Fruit fly (Drosophila melanogaster): ENCODE data around the gene Ptpa.

Gene Ptpa

DNA sequence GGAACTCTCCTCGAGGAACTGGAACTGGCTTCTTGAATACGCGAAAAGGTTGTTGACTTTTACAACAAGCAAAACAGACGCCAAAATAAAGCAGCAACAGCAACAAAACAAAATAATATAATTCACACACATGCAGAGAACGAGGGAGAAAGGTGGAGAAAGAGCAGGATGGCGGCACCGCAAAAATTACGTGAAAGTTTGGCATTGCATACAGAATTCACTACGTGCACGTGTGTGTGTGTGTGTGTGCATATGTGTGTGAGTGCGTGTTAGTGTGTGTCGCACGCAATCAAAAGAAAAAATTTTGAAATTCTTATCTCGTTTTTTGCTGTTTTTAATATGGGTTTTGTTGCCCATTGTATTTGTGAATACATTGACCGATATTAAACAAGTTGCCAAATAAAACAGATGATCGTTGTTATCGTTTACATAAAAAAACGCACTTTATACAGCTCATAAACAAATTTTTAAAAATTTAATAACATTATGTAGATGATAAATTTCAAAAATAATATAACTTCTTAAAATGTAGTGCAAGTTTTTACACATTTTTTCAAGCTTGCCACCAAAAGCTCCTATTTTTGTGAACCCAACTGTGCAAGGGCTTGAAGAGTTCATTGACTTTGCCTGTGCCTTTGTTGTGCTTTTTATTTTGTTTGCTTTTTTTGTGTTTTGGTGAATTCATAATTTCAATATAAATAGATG is 35.4 kb upstream of the Ptpa start (continued):
- peak; percentile 53 for TF ChIP-seq CG11504 (tag; optimal IDR thresholded peaks at IDR 0.05)
- peak; percentile 25 for TF ChIP-seq CG17359 (tag; optimal IDR thresholded peaks at IDR 0.05)
- TF ChIP-seq CG18262 (tag; optimal IDR thresholded peaks at IDR 0.05), result peak; percentile 36
- no peak for TF ChIP-seq rib (GFP tag; IDR thresholded peaks at IDR 0.05)
- TF ChIP-seq Ravus (GFP tag; IDR thresholded peaks at IDR 0.05), result no peak
- no peak for TF ChIP-seq Fer1 (GFP tag; optimal IDR thresholded peaks at IDR 0.05)
- no peak for TF ChIP-seq Aef1 (GFP tag; IDR thresholded peaks at IDR 0.05)
- peak; percentile 12 for TF ChIP-seq CG9437 (GFP tag; optimal IDR thresholded peaks at IDR 0.05)
- no peak for TF ChIP-seq tup (GFP tag; optimal IDR thresholded peaks at IDR 0.05)
- no peak for TF ChIP-seq Atf-2 (GFP tag; optimal IDR thresholded peaks at IDR 0.05)
- no peak for TF ChIP-seq ara (GFP tag; IDR thresholded peaks at IDR 0.05)
- TF ChIP-seq CG4820 (GFP tag; optimal IDR thresholded peaks at IDR 0.05), result no peak
- TF ChIP-seq run (tag; optimal IDR thresholded peaks at IDR 0.05), result no peak
- TF ChIP-seq CG7745 (tag; optimal IDR thresholded peaks at IDR 0.05), result no peak
- peak; percentile 13 for TF ChIP-seq ATbp (GFP tag; optimal IDR thresholded peaks at IDR 0.05)
- peak; percentile 2 for TF ChIP-seq Sox100B (GFP tag; optimal IDR thresholded peaks at IDR 0.05)
- TF ChIP-seq CG11085 (GFP tag; IDR thresholded peaks at IDR 0.05), result no peak
- peak; percentile 34 for TF ChIP-seq CG12391 (tag; optimal IDR thresholded peaks at IDR 0.05)
- no peak for TF ChIP-seq sima (GFP tag; optimal IDR thresholded peaks at IDR 0.05)
- TF ChIP-seq CG15696 (tag; optimal IDR thresholded peaks at IDR 0.05), result no peak
- TF ChIP-seq nmo (GFP tag; optimal IDR thresholded peaks at IDR 0.05), result peak; percentile 6
- TF ChIP-seq H2.0 (GFP tag; IDR thresholded peaks at IDR 0.05), result no peak
- no peak for TF ChIP-seq CG12155 (GFP tag; optimal IDR thresholded peaks at IDR 0.05)
- no peak for TF ChIP-seq dmrt11E (tag; optimal IDR thresholded peaks at IDR 0.05)
- TF ChIP-seq CG18619 (GFP tag; optimal IDR thresholded peaks at IDR 0.05), result no peak
- peak; percentile 59 for TF ChIP-seq CG11696 (GFP tag; IDR thresholded peaks at IDR 0.05)
- peak; percentile 41 for TF ChIP-seq CG2678 (tag; optimal IDR thresholded peaks at IDR 0.05)
- TF ChIP-seq Mes4 (GFP tag; optimal IDR thresholded peaks at IDR 0.05), result no peak
- TF ChIP-seq trem (tag; optimal IDR thresholded peaks at IDR 0.05), result no peak
- peak in 1 of 2 experiments; percentile 29 for TF ChIP-seq dpn (GFP tag; optimal IDR thresholded peaks at IDR 0.05)
- TF ChIP-seq pfk (GFP tag; optimal IDR thresholded peaks at IDR 0.05), result no peak
- no peak for TF ChIP-seq Dp (GFP tag; optimal IDR thresholded peaks at IDR 0.05)
- peak; percentile 20; the same call in 1 of the 3 replicates for TF ChIP-seq tgo (GFP tag; IDR thresholded peaks at IDR 0.05)
- TF ChIP-seq CG10274 (GFP tag; optimal IDR thresholded peaks at IDR 0.05), result no peak
- no peak for TF ChIP-seq hth (optimal IDR thresholded peaks at IDR 0.05)
- TF ChIP-seq Camta (GFP tag; optimal IDR thresholded peaks at IDR 0.05), result no peak
- TF ChIP-seq hkb (optimal IDR thresholded peaks at IDR 0.05), result no peak
- peak; percentile 38; the same call in 1 of the 2 replicates for TF ChIP-seq hkb (GFP tag; IDR thresholded peaks at IDR 0.05)
- TF ChIP-seq grau (tag; optimal IDR thresholded peaks at IDR 0.05), result peak; percentile 10
- no peak for TF ChIP-seq Jarid2 (GFP tag; optimal IDR thresholded peaks at IDR 0.05)
- peak; percentile 1 for TF ChIP-seq fd96Cb (tag; optimal IDR thresholded peaks at IDR 0.05)
- peak in 1 of 2 experiments; percentile 44 for TF ChIP-seq bsh (GFP tag; optimal IDR thresholded peaks at IDR 0.05)
- TF ChIP-seq org-1 (GFP tag; optimal IDR thresholded peaks at IDR 0.05), result no peak
- TF ChIP-seq sens (GFP tag), result no peak
- TF ChIP-seq yki (optimal IDR thresholded peaks at IDR 0.05), result no peak
- TF ChIP-seq CG10654 (GFP tag; optimal IDR thresholded peaks at IDR 0.05), result no peak
- no peak for TF ChIP-seq CG12942 (GFP tag; optimal IDR thresholded peaks at IDR 0.05)
- peak; percentile 50 for TF ChIP-seq Blimp-1 (GFP tag; optimal IDR thresholded peaks at IDR 0.05)
- TF ChIP-seq CG4404 (GFP tag; IDR thresholded peaks at IDR 0.05), result no peak
- TF ChIP-seq CG18476 (GFP tag; optimal IDR thresholded peaks at IDR 0.05), result no peak
- TF ChIP-seq CG2712 (tag; optimal IDR thresholded peaks at IDR 0.05), result peak; percentile 30
